Worm (Caenorhabditis elegans): ENCODE results near the gene F53A3.1.

DNA sequence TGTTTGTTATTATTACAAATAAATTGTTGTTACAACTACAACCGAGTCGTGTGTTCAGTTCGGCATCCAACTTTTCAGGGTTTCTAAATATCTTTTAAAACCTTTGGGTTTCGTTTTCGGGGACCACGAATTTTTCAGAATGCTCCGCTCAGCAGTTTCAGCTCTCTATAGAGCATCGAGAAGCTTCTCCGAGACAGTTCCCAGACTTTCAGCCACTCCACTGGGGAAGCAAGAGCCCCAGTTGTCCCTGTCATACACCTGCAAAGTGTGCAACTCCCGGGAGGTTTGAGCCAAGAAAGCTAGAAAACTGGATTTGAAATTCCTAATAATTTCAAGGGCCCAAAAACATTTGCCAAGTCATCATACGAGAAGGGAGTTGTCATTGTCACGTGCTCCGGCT lies 8.0 kb upstream of the F53A3.1 start, which contains the start of gene F53A3.7:
- TF ChIP-seq F13C5.2 (tag; optimal IDR thresholded peaks at IDR 0.05) (no peak), ama-1 (optimal IDR thresholded peaks at IDR 0.05) (peak; percentile 75), pes-1 (GFP tag; IDR thresholded peaks at IDR 0.05) (no peak)

All from whole organism, early embryonic.